Fruit fly (Drosophila melanogaster) whole organism, wandering third instar larva: ENCODE results near the gene gdrd.
A peak's percentile ranks its signal among the peaks of the same experiment; 100 is the strongest.

Source experiments
- CG32264 ChIP-seq: fragments of 200-800 bp; sonication (Bioruptor generic); optimal IDR thresholded peaks from 2 replicates; lab custom pipeline; 2016; ENCODE audit warnings: missing biosample characterization, missing genetic modification characterization
- CG9705 ChIP-seq: fragments of 200-800 bp; sonication (Bioruptor generic); optimal IDR thresholded peaks from 2 replicates; lab custom pipeline; 2018; ENCODE audit warnings: missing biosample characterization, mild to moderate bottlenecking, missing genetic modification characterization
- Dfd ChIP-seq: fragments of >200 bp; optimal IDR thresholded peaks from 2 replicates; lab custom pipeline; 2017; ENCODE audit warnings: missing biosample characterization, missing genetic modification characterization
- GATAd ChIP-seq: sonication (Bioruptor generic); optimal IDR thresholded peaks from 2 replicates; lab custom pipeline; 2016; ENCODE audit warnings: missing biosample characterization, missing genetic modification characterization
- HLH106 ChIP-seq: fragments of 200-800 bp; optimal IDR thresholded peaks from 3 replicates; lab custom pipeline; 2019; ENCODE audit warnings: missing biosample characterization, mild to moderate bottlenecking, missing genetic modification characterization, moderate library complexity
- Hnf4 ChIP-seq: fragments of 200-800 bp; sonication (Bioruptor generic); optimal IDR thresholded peaks from 2 replicates; lab custom pipeline; 2016; ENCODE audit warnings: missing biosample characterization, mild to moderate bottlenecking, missing genetic modification characterization
- Hr78 ChIP-seq: fragments of >200 bp; optimal IDR thresholded peaks from 2 replicates; lab custom pipeline; 2017; ENCODE audit warnings: missing biosample characterization, missing genetic modification characterization
- Jra ChIP-seq: sonication (Bioruptor generic); optimal IDR thresholded peaks from 2 replicates; lab custom pipeline; 2016; ENCODE audit warnings: missing biosample characterization, missing genetic modification characterization
- Myc ChIP-seq: fragments of >200 bp; optimal IDR thresholded peaks from 2 replicates; lab custom pipeline; 2017
- N ChIP-seq: fragments of >200 bp; optimal IDR thresholded peaks from 2 replicates; lab custom pipeline; 2018; ENCODE audit warnings: missing biosample characterization, missing external identifiers, missing genetic modification characterization
- OdsH ChIP-seq: fragments of 200-800 bp; sonication (Bioruptor generic); optimal IDR thresholded peaks from 2 replicates; lab custom pipeline; 2016; ENCODE audit warnings: missing biosample characterization, mild to moderate bottlenecking, missing genetic modification characterization
- Rel ChIP-seq, 2 experiments: fragments of 200-800 bp; sonication (Bioruptor generic) in 1 of 2; optimal IDR thresholded peaks; 2 replicates in 1 of 2; 3 replicates in 1 of 2; lab custom pipeline; 2016 to 2019; ENCODE audit warnings: mild to moderate bottlenecking in 2 of 2, missing biosample characterization in 2 of 2, missing genetic modification characterization in 2 of 2, moderate library complexity in 1 of 2
- Sp1 ChIP-seq: fragments of 200-800 bp; sonication (Bioruptor generic); optimal IDR thresholded peaks from 3 replicates; lab custom pipeline; 2019; ENCODE audit warnings: missing biosample characterization, mild to moderate bottlenecking, missing genetic modification characterization, moderate library complexity
- br ChIP-seq: fragments of 200-800 bp; sonication (Bioruptor generic); optimal IDR thresholded peaks from 2 replicates; lab custom pipeline; 2016; ENCODE audit warnings: missing biosample characterization, missing genetic modification characterization
- brk ChIP-seq: fragments of 200-800 bp; sonication (Bioruptor generic); optimal IDR thresholded peaks from 2 replicates; lab custom pipeline; 2016; ENCODE audit warnings: missing biosample characterization, mild to moderate bottlenecking, missing genetic modification characterization
- dl ChIP-seq, 2 experiments: fragments of 175-275, 200-275 bp in 1 of 2; fragments of 200-275 bp in 1 of 2; sonication (Bioruptor generic); optimal IDR thresholded peaks; lab custom pipeline; 2018; ENCODE audit warnings: mild to moderate bottlenecking in 2 of 2, missing biosample characterization in 2 of 2, missing genetic modification characterization in 2 of 2, moderate library complexity in 2 of 2; ENCODE audit not compliant: partially characterized antibody in 2 of 2, insufficient read depth in 1 of 2
- dmrt93B ChIP-seq: fragments of 200-800 bp; sonication (Bioruptor generic); optimal IDR thresholded peaks from 2 replicates; lab custom pipeline; 2018; ENCODE audit warnings: missing biosample characterization, mild to moderate bottlenecking, missing genetic modification characterization
- ey ChIP-seq: fragments of 200-800 bp; sonication (Bioruptor generic); optimal IDR thresholded peaks from 2 replicates; lab custom pipeline; 2016; ENCODE audit warnings: missing biosample characterization, missing genetic modification characterization
- foxo ChIP-seq, 2 experiments: fragments of 200-800 bp; sonication (Bioruptor generic); optimal IDR thresholded peaks; 2 replicates in 1 of 2; 3 replicates in 1 of 2; lab custom pipeline; 2016 to 2017; ENCODE audit warnings: missing biosample characterization in 2 of 2, missing genetic modification characterization in 2 of 2
- fru ChIP-seq: fragments of 200-800 bp; sonication (Bioruptor generic); optimal IDR thresholded peaks from 3 replicates; lab custom pipeline; 2016; ENCODE audit warnings: missing biosample characterization, mild to moderate bottlenecking, missing genetic modification characterization
- h ChIP-seq: fragments of 200-800 bp; sonication (Bioruptor generic); optimal IDR thresholded peaks from 3 replicates; lab custom pipeline; 2016; ENCODE audit warnings: missing biosample characterization, mild to moderate bottlenecking, missing genetic modification characterization
- jim ChIP-seq: fragments of 175-275, 200-325 bp; sonication (Bioruptor generic); optimal IDR thresholded peaks from 2 replicates; lab custom pipeline; 2016; ENCODE audit warnings: missing biosample characterization, mild to moderate bottlenecking, missing genetic modification characterization
- lola ChIP-seq: fragments of >200 bp; optimal IDR thresholded peaks from 2 replicates; lab custom pipeline; 2017; ENCODE audit warnings: missing biosample characterization, missing genetic modification characterization
- pan ChIP-seq: fragments of >200 bp; optimal IDR thresholded peaks from 2 replicates; lab custom pipeline; 2017
- psq ChIP-seq: fragments of 200-800 bp; sonication (Bioruptor generic); optimal IDR thresholded peaks from 3 replicates; lab custom pipeline; 2017; ENCODE audit warnings: missing biosample characterization, mild to moderate bottlenecking, missing genetic modification characterization, moderate library complexity
- rgr ChIP-seq: fragments of 200-800 bp; sonication (Bioruptor generic); optimal IDR thresholded peaks from 3 replicates; lab custom pipeline; 2016; ENCODE audit warnings: missing biosample characterization, mild to moderate bottlenecking, missing genetic modification characterization
- sage ChIP-seq: fragments of 200-800 bp; sonication (Bioruptor generic); optimal IDR thresholded peaks from 2 replicates; lab custom pipeline; 2016; ENCODE audit warnings: missing biosample characterization, mild to moderate bottlenecking, missing genetic modification characterization
- sv ChIP-seq: fragments of 200-800 bp; sonication (Bioruptor generic); optimal IDR thresholded peaks from 3 replicates; lab custom pipeline; 2016; ENCODE audit warnings: missing biosample characterization, missing genetic modification characterization
- usp ChIP-seq: fragments of >200 bp; optimal IDR thresholded peaks from 2 replicates; lab custom pipeline; 2017; ENCODE audit warnings: missing biosample characterization, missing genetic modification characterization
- woc ChIP-seq: sonication (Bioruptor generic); optimal IDR thresholded peaks from 2 replicates; lab custom pipeline; 2016; ENCODE audit warnings: missing biosample characterization, mild to moderate bottlenecking, missing genetic modification characterization

Gene gdrd

DNA sequence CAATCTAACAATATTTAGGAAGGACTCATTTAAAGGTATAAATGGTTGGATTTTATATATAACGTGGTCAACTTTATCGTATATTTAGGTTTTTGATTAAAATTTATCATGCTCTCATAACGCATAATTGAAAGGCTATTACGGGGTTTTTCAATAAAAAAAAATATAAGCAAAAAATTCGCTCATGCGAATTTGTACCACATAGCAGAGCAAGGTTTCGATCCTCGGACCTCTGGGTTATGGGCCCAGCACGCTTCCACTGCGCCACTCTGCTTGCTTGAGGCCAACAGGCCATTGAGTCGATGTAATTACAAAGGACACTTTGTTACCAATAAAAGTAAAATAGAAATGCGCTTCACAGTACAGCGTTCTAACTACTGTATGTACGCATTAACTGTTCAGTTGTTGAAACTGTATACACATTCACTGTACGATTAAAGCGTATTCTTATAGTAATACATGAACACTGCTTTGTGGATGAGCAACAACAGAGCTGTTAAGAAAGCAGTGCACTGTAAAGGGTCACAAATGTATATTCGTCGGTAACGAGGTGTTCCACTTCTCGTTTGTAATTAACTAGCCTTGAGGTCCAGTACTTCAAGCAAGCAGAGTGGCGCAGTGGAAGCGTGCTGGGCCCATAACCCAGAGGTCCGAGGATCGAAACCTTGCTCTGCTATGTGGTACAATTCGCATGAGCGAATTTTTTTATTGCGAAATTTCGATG lies 17.2 kb upstream of the gdrd start:
- peak; percentile 28 for TF ChIP-seq Hr78 (GFP tag; lab: Kevin White, UChicago)
- TF ChIP-seq Myc, result peak; percentile 61
- TF ChIP-seq N (GFP tag; lab: Kevin White, UChicago), result peak; percentile 90
- no peak for TF ChIP-seq Dfd (GFP tag; lab: Kevin White, UChicago)
- TF ChIP-seq GATAd (GFP tag; lab: Kevin White, UChicago), result no peak
- TF ChIP-seq Jra (GFP tag; lab: Kevin White, UChicago), result peak; percentile 13
- TF ChIP-seq fru (GFP tag; lab: Kevin White, UChicago), result peak; percentile 0
- no peak for TF ChIP-seq Rel (GFP tag; optimal IDR thresholded peaks at IDR 0.05; lab: Kevin White, UChicago)
- TF ChIP-seq Rel (tag; optimal IDR thresholded peaks at IDR 0.05; lab: Kevin White, UChicago), result peak; percentile 5

DNA sequence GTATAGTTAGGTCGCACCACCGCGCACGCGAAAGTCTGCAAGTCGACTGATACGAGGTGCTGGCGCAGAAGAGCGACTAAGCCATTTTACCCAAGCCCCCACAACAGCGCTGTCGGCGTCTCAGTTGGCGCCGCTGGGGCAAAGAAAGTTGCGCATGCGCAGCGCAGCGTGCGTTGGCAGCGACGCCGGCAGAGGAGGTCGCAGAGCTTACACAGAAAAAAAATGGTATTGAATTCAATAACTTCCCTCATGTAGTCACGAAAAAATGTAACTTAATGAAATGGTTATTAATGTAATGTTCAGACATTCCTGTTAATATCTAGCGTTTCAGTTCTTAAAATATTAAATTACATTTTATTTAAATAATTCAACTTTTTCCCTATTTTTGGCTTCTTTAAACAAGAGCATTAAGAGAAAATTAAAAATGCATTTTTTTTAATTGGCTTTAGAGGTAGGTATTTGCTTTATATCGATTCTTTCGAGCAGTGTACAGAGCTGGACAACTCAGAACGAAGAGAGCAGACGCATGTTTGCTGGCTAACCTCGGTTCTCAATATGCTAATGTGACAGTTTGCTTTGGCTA lies 13.0 kb upstream of the gdrd start, which contains the start of gene CG4914:
Gene CG4914, minus strand, starts transcription at position 51 of the 583 bp plus-strand sequence.
- TF ChIP-seq Jra (GFP tag; lab: Kevin White, UChicago), result peak; percentile 44
- peak; percentile 87 for TF ChIP-seq OdsH (GFP tag; lab: Kevin White, UChicago)
- peak; percentile 84 for TF ChIP-seq psq (GFP tag; lab: Kevin White, UChicago)
- peak; percentile 80 for TF ChIP-seq Dfd (GFP tag; lab: Kevin White, UChicago)
- peak; percentile 23 for TF ChIP-seq CG9705 (GFP tag; lab: Kevin White, UChicago)
- no peak for TF ChIP-seq usp (GFP tag; lab: Kevin White, UChicago)
- TF ChIP-seq Hnf4 (GFP tag; lab: Kevin White, UChicago), result peak; percentile 57
- TF ChIP-seq br, result peak; percentile 59
- peak; percentile 87 for TF ChIP-seq Sp1 (GFP tag; lab: Kevin White, UChicago)
- TF ChIP-seq HLH106 (tag; lab: Kevin White, UChicago), result peak; percentile 86
- peak; percentile 25 for TF ChIP-seq brk
- no peak for TF ChIP-seq pan (lab: Kevin White, UChicago)
- TF ChIP-seq rgr (GFP tag; lab: Kevin White, UChicago), result peak; percentile 83
- peak; percentile 53 for TF ChIP-seq woc (GFP tag; lab: Kevin White, UChicago)
- peak in 1 of 2 experiments; percentile 91 for TF ChIP-seq foxo (GFP tag; optimal IDR thresholded peaks at IDR 0.05; lab: Kevin White, UChicago)
- peak; percentile 26 for TF ChIP-seq CG32264 (GFP tag; lab: Kevin White, UChicago)
- peak; percentile 82 for TF ChIP-seq fru (GFP tag; lab: Kevin White, UChicago)
- TF ChIP-seq Hr78 (GFP tag; lab: Kevin White, UChicago), result no peak
- peak; percentile 65 for TF ChIP-seq sv (GFP tag; lab: Kevin White, UChicago)
- TF ChIP-seq dmrt93B (GFP tag; lab: Kevin White, UChicago), result peak; percentile 79
- no peak for TF ChIP-seq lola (GFP tag; lab: Kevin White, UChicago)
- no peak for TF ChIP-seq jim (GFP tag; lab: Kevin White, UChicago)
- TF ChIP-seq h (GFP tag; lab: Kevin White, UChicago), result peak; percentile 86
- TF ChIP-seq sage (GFP tag; lab: Kevin White, UChicago), result peak; percentile 40
- peak; percentile 74 for TF ChIP-seq ey (GFP tag; lab: Kevin White, UChicago)

dm6 chr3L:14681504-14681903 lies 9.6 kb upstream of the gdrd start:
- no peak for TF ChIP-seq OdsH (GFP tag; lab: Kevin White, UChicago)
- no peak for TF ChIP-seq jim (GFP tag; lab: Kevin White, UChicago)
- TF ChIP-seq dmrt93B (GFP tag; lab: Kevin White, UChicago), result no peak
- no peak for TF ChIP-seq dl (GFP tag; optimal IDR thresholded peaks at IDR 0.05; lab: Kevin White, UChicago; ENCODE audit: insufficient read depth in 1 of 2, partially characterized antibody in 2 of 2)
- no peak for TF ChIP-seq psq (GFP tag; lab: Kevin White, UChicago)
- no peak for TF ChIP-seq HLH106 (tag; lab: Kevin White, UChicago)

- no peak for TF ChIP-seq ey (GFP tag; lab: Kevin White, UChicago)
- TF ChIP-seq pan (lab: Kevin White, UChicago), result no peak
- TF ChIP-seq sv (GFP tag; lab: Kevin White, UChicago), result no peak
- no peak for TF ChIP-seq fru (GFP tag; lab: Kevin White, UChicago)
Observed at dm6 chr3L:14684468-14684867, 6.7 kb upstream of the gdrd start, which contains the start of gene Dnaaf6. Dnaaf6 (plus strand) TSS chr3L:14684768.
